Worm (Caenorhabditis elegans) whole organism, L3 larva: ENCODE results near the gene pafo-1.

ENCODE experiments used
- ceh-82 ChIP-seq: fragments of 150-350 bp; optimal IDR thresholded peaks from 2 replicates; lab custom pipeline; 2014; ENCODE audit warnings: missing biosample characterization, missing genetic modification characterization
- egl-27 ChIP-seq: sonication (generic microtip); optimal IDR thresholded peaks from 4 replicates; lab custom pipeline; 2017; ENCODE audit warnings: missing biosample characterization, missing genetic modification reagents, missing genetic modification characterization
- elt-2 ChIP-seq: sonication (generic microtip); optimal IDR thresholded peaks from 2 replicates; lab custom pipeline; 2016; ENCODE audit warnings: missing genetic modification reagents, mild to moderate bottlenecking, missing genetic modification characterization, missing compliant biosample characterization
- elt-3 ChIP-seq, 3 experiments: fragments of 150-350 bp in 1 of 3; sonication (generic microtip) in 2 of 3; optimal IDR thresholded peaks; 2 replicates in 2 of 3; 4 replicates in 1 of 3; lab custom pipeline; 2014 to 2017; ENCODE audit warnings: missing biosample characterization in 3 of 3, missing genetic modification characterization in 3 of 3
- fos-1 ChIP-seq: fragments of 150-350 bp; optimal IDR thresholded peaks from 2 replicates; lab custom pipeline; 2014; ENCODE audit warnings: missing biosample characterization, missing genetic modification characterization
- mdl-1 ChIP-seq: fragments of 150-350 bp; optimal IDR thresholded peaks from 2 replicates; lab custom pipeline; 2014; ENCODE audit warnings: missing biosample characterization, missing genetic modification characterization
- nhr-23 ChIP-seq: fragments of 150-350 bp; optimal IDR thresholded peaks from 2 replicates; lab custom pipeline; 2014; ENCODE audit warnings: missing biosample characterization, missing genetic modification reagents, missing genetic modification characterization
- nhr-76 ChIP-seq: fragments of 150-350 bp; sonication (generic microtip); optimal IDR thresholded peaks from 5 replicates; lab custom pipeline; 2014; ENCODE audit warnings: missing biosample characterization, missing genetic modification characterization
- snpc-4 ChIP-seq: fragments of 150-350 bp; optimal IDR thresholded peaks from 2 replicates; lab custom pipeline; 2014; ENCODE audit warnings: missing biosample characterization, missing genetic modification characterization
- unc-39 ChIP-seq: sonication (generic microtip); optimal IDR thresholded peaks from 4 replicates; lab custom pipeline; 2017; ENCODE audit warnings: missing biosample characterization, missing genetic modification characterization
- ztf-11 ChIP-seq: fragments of 150-350 bp; optimal IDR thresholded peaks from 2 replicates; lab custom pipeline; 2014; ENCODE audit warnings: missing biosample characterization, missing genetic modification characterization

- TF ChIP-seq ceh-82 (tag; lab: Kevin White, UChicago) (no peak), egl-27 (tag; lab: Kevin White, UChicago) (no peak), unc-39 (tag; lab: Kevin White, UChicago) (no peak), snpc-4 (no peak), elt-3 (tag; optimal IDR thresholded peaks at IDR 0.05; lab: Kevin White, UChicago) (no peak), ztf-11 (no peak), nhr-76 (tag; lab: Kevin White, UChicago) (no peak), fos-1 (tag; lab: Kevin White, UChicago) (no peak), mdl-1 (tag; lab: Kevin White, UChicago) (no peak), nhr-23 (tag; lab: Kevin White, UChicago) (no peak), elt-2 (tag; lab: Kevin White, UChicago) (no peak)
These were observed 23.7 kb downstream of the pafo-1 start, which contains the start of gene F38B7.10 for ce11 chrV:11545227-11545626.
